Worm (Caenorhabditis elegans) whole organism, midembryonic: ENCODE results near the gene ZK381.2.

Experiments used
- T22C8.4 ChIP-seq: fragments of 200-800 bp; sonication (Bioruptor generic); IDR thresholded peaks from 2 replicates; pipeline ENCODE4 v1.3.6; 2022; ENCODE audit warnings: missing genetic modification characterization, missing compliant biosample characterization
- cog-1 ChIP-seq: sonication (generic microtip); optimal IDR thresholded peaks from 2 replicates; lab custom pipeline; 2016; ENCODE audit warnings: missing genetic modification characterization, missing compliant biosample characterization
- flt-1 ChIP-seq: fragments of 200-800 bp; sonication (Bioruptor generic); IDR thresholded peaks from 2 replicates; pipeline ENCODE4 v1.3.6; 2022; ENCODE audit warnings: missing genetic modification characterization, missing compliant biosample characterization
- med-1 ChIP-seq: sonication (generic microtip); optimal IDR thresholded peaks from 2 replicates; lab custom pipeline; 2017; ENCODE audit warnings: missing genetic modification characterization, mild to moderate bottlenecking, missing compliant biosample characterization, antibody characterized with exemption, missing genetic modification reagents; ENCODE audit not compliant: insufficient read depth
- ref-1 ChIP-seq: fragments of 200-800 bp; sonication (Bioruptor generic); conservative IDR thresholded peaks from 2 replicates; pipeline ENCODE4 v1.3.6; 2022; ENCODE audit warnings: missing genetic modification reagents, missing genetic modification characterization, missing compliant biosample characterization
- tab-1 ChIP-seq: fragments of 200-800 bp; sonication (Bioruptor generic); IDR thresholded peaks from 2 replicates; pipeline ENCODE4 v1.3.6; 2022; ENCODE audit warnings: missing genetic modification characterization, missing compliant biosample characterization
- ztf-29 ChIP-seq: fragments of 200-800 bp; sonication (Bioruptor generic); IDR thresholded peaks from 2 replicates; pipeline ENCODE4 v1.3.6; 2022; ENCODE audit warnings: missing genetic modification reagents, missing genetic modification characterization, missing compliant biosample characterization

ce11 chrIV:6941101-6941500, 24.2 kb upstream of the ZK381.2 start:
- TF ChIP-seq ztf-29 (no peak), cog-1 (no peak), tab-1 (GFP tag; lab: Robert Waterston, UW) (no peak), ref-1 (GFP tag; lab: Robert Waterston, UW) (no peak), med-1 (GFP tag; lab: Kevin White, UChicago) (no peak), T22C8.4 (no peak), flt-1 (no peak)
